Worm (Caenorhabditis elegans): Measurements from ENCODE around the gene mltn-9.

- no peak for TF ChIP-seq flt-1 (GFP tag; IDR thresholded peaks at IDR 0.05)
- TF ChIP-seq klf-2 (GFP tag; conservative IDR thresholded peaks at IDR 0.05): no peak
Observed at ce11 chrII:14576429-14576828, 39.4 kb upstream of the mltn-9 start, which contains the start of gene C01G12.13.

All from whole organism, midembryonic.